Fruit fly (Drosophila melanogaster): ENCODE results near the gene CG6106.
A peak's percentile ranks its signal among the peaks of the same experiment; 100 is the strongest.

Gene CG6106

DNA sequence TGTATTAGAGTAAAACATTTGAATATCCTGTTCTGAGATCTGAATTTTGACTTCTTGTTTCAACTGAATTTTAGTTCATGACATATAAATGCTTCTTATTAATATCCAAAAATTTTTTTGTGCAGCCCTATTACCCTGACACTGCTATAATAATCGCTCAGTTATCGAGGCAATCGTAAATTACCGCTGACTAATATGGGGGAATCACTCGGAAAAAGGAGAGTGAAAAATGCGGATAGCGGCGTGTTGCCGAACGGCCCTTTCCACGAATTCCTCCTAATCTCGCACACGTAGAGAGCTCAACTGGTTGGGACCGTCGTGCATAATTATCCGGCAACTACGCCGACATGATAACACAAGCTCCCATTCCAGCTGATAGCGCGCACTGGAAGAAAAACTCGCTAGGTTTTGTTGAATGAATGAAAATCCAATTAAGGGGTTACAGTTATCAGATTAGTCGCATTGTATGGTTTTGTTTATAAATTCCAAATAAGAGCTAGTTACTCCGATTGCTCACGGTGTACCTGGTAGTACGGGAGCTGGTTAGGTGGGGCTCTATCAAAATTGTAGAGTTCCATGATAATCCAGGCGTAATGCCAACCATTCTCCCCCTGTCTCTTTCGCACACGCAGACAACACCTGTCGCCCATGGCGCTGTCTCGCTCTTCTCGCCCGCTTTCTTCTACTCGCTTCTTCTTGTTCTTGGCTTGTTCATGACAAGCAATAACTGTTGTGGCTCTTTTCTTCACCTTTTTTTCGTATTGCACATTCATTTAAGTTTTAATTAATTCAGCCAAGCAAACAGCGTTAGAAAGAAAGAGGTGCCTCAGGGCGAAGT is 9.3 kb downstream of the CG6106 start (continued):
- no peak for TF ChIP-seq Dfd (GFP tag; optimal IDR thresholded peaks at IDR 0.05)
- no peak for TF ChIP-seq sage (GFP tag; optimal IDR thresholded peaks at IDR 0.05)
- TF ChIP-seq sv (GFP tag; optimal IDR thresholded peaks at IDR 0.05): peak; percentile 25
- TF ChIP-seq ey (GFP tag; optimal IDR thresholded peaks at IDR 0.05): peak; percentile 84
- TF ChIP-seq Rel (GFP tag; optimal IDR thresholded peaks at IDR 0.05): peak; percentile 21
- peak; percentile 96 for TF ChIP-seq Rel (tag; optimal IDR thresholded peaks at IDR 0.05)
- TF ChIP-seq h (GFP tag; optimal IDR thresholded peaks at IDR 0.05): peak; percentile 88
- TF ChIP-seq GATAd (GFP tag; optimal IDR thresholded peaks at IDR 0.05): no peak

DNA sequence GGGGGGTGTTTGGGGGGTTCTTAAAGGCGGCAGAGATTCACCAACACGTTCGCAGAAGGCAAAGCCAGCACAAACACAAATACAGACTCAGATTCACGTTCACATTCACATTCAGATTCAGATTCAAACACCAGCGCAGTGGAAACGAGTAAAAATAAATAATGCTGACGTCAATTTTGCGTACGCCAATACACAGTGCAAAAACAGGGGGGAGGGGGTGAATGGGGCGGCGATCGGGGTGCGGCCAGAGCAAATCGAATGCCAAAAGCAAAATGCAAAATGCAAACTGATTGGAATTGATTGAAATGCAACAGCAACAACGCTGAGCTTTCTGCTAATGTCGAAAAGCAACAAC is 9.9 kb downstream of the CG6106 start:
- TF ChIP-seq tai (GFP tag; optimal IDR thresholded peaks at IDR 0.05): no peak
- TF ChIP-seq Rel (GFP tag; optimal IDR thresholded peaks at IDR 0.05): no peak
- TF ChIP-seq Rel (tag; optimal IDR thresholded peaks at IDR 0.05): peak; percentile 18

DNA sequence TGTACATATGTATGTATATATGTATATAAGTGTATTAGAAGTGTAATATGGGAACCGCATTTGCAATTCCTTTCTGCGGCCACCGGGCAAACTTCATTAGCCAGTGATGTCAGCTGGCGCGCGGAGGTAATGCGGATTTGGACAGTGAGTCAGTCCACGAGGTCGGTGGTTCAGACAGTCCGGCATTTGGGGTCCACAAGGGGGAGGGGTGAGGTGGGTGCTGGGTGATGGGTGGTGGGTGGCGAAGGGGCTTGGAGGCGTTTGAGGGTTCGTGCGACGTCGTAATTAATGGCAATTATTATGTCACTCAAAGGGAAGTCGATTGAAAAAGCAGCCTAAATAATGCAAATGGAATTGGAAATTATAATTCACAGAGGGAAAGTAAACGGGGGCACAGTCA is 11.1 kb downstream of the CG6106 start:
- TF ChIP-seq sv (GFP tag; optimal IDR thresholded peaks at IDR 0.05) (no peak), Myc (optimal IDR thresholded peaks at IDR 0.05) (no peak), usp (GFP tag; optimal IDR thresholded peaks at IDR 0.05) (no peak), CrebA (GFP tag; optimal IDR thresholded peaks at IDR 0.05; ENCODE audit: borderline replicate concordance) (no peak), h (GFP tag; optimal IDR thresholded peaks at IDR 0.05) (no peak), N (GFP tag; optimal IDR thresholded peaks at IDR 0.05) (no peak), Dif (GFP tag; optimal IDR thresholded peaks at IDR 0.05; ENCODE audit: partially characterized antibody) (no peak), dmrt93B (GFP tag; optimal IDR thresholded peaks at IDR 0.05) (no peak), sage (GFP tag; optimal IDR thresholded peaks at IDR 0.05) (no peak), lola (GFP tag; optimal IDR thresholded peaks at IDR 0.05) (no peak), dl (GFP tag; optimal IDR thresholded peaks at IDR 0.05; ENCODE audit: insufficient read depth in 1 of 2, partially characterized antibody in 2 of 2) (no peak), foxo (GFP tag; optimal IDR thresholded peaks at IDR 0.05) (no peak), Jra (GFP tag; optimal IDR thresholded peaks at IDR 0.05) (no peak), Dfd (GFP tag; optimal IDR thresholded peaks at IDR 0.05) (no peak), CG32264 (GFP tag; optimal IDR thresholded peaks at IDR 0.05) (no peak), woc (GFP tag; optimal IDR thresholded peaks at IDR 0.05) (no peak), CG9705 (GFP tag; optimal IDR thresholded peaks at IDR 0.05) (no peak), tai (GFP tag; optimal IDR thresholded peaks at IDR 0.05) (no peak), dsf (GFP tag; optimal IDR thresholded peaks at IDR 0.05; ENCODE audit: borderline replicate concordance) (no peak), Sp1 (GFP tag; optimal IDR thresholded peaks at IDR 0.05) (no peak)

- TF ChIP-seq Rel (GFP tag; optimal IDR thresholded peaks at IDR 0.05) (peak; percentile 57), Rel (tag; optimal IDR thresholded peaks at IDR 0.05) (peak; percentile 65), woc (GFP tag; optimal IDR thresholded peaks at IDR 0.05) (no peak), h (GFP tag; optimal IDR thresholded peaks at IDR 0.05) (peak; percentile 18), sage (GFP tag; optimal IDR thresholded peaks at IDR 0.05) (no peak), Jra (GFP tag; optimal IDR thresholded peaks at IDR 0.05) (peak; percentile 70), Mio (GFP tag; optimal IDR thresholded peaks at IDR 0.05) (no peak), jim (GFP tag; optimal IDR thresholded peaks at IDR 0.05) (peak; percentile 58), Hr78 (GFP tag; optimal IDR thresholded peaks at IDR 0.05) (peak; percentile 43), usp (GFP tag; optimal IDR thresholded peaks at IDR 0.05) (no peak), N (GFP tag; optimal IDR thresholded peaks at IDR 0.05) (peak; percentile 63), Dif (GFP tag; optimal IDR thresholded peaks at IDR 0.05; ENCODE audit: partially characterized antibody) (peak; percentile 72), dl (GFP tag; optimal IDR thresholded peaks at IDR 0.05; ENCODE audit: insufficient read depth in 1 of 2, partially characterized antibody in 2 of 2) (peak; percentile 17 to 70), fru (GFP tag; optimal IDR thresholded peaks at IDR 0.05) (peak; percentile 59), CG9705 (GFP tag; optimal IDR thresholded peaks at IDR 0.05) (peak; percentile 46), Sp1 (GFP tag; optimal IDR thresholded peaks at IDR 0.05) (peak; percentile 84), HLH106 (tag; optimal IDR thresholded peaks at IDR 0.05) (peak; percentile 14), foxo (GFP tag; optimal IDR thresholded peaks at IDR 0.05) (peak in 1 of 2 experiments; percentile 1), Abd-B (GFP tag; optimal IDR thresholded peaks at IDR 0.05) (peak; percentile 54), rgr (GFP tag; optimal IDR thresholded peaks at IDR 0.05) (peak; percentile 24), psq (GFP tag; optimal IDR thresholded peaks at IDR 0.05) (peak; percentile 15), tai (GFP tag; optimal IDR thresholded peaks at IDR 0.05) (no peak), Hr83 (GFP tag; optimal IDR thresholded peaks at IDR 0.05; ENCODE audit: poor library complexity, severe bottlenecking) (peak; percentile 11)
These were observed 12.4 kb downstream of the CG6106 start for dm6 chrX:18370775-18371735.
